Worm (Caenorhabditis elegans) whole organism, L1 larva: ENCODE results near the gene T28C6.10.

ENCODE experiments used
- C04F5.9 ChIP-seq: sonication (generic microtip); optimal IDR thresholded peaks from 2 replicates; lab custom pipeline; 2016; ENCODE audit warnings: missing genetic modification characterization, missing compliant biosample characterization
- aha-1 ChIP-seq: fragments of 150-350 bp; optimal IDR thresholded peaks from 2 replicates; lab custom pipeline; 2014; ENCODE audit warnings: missing biosample characterization, missing genetic modification characterization
- aly-2 ChIP-seq: fragments of 150-350 bp; optimal IDR thresholded peaks from 2 replicates; lab custom pipeline; 2014; ENCODE audit warnings: missing biosample characterization, missing genetic modification characterization
- ama-1 ChIP-seq: fragments of 150-350 bp; optimal IDR thresholded peaks from 2 replicates; lab custom pipeline; 2014
- blmp-1 ChIP-seq: fragments of 150-350 bp; optimal IDR thresholded peaks from 2 replicates; lab custom pipeline; 2014; ENCODE audit warnings: missing biosample characterization, missing genetic modification characterization
- ceh-8 ChIP-seq: fragments of 200-800 bp; sonication (Bioruptor generic); optimal IDR thresholded peaks from 2 replicates; lab custom pipeline; 2018; ENCODE audit warnings: mild to moderate bottlenecking, missing genetic modification characterization, moderate library complexity, missing compliant biosample characterization
- ceh-82 ChIP-seq, 3 experiments: fragments of 150-350 bp in 1 of 3; sonication (generic microtip) in 2 of 3; optimal IDR thresholded peaks; 2 replicates each; lab custom pipeline; 2014 to 2017; ENCODE audit warnings: missing biosample characterization in 3 of 3, missing genetic modification characterization in 3 of 3
- ceh-90 ChIP-seq: sonication (generic microtip); optimal IDR thresholded peaks from 2 replicates; lab custom pipeline; 2016; ENCODE audit warnings: missing genetic modification characterization, missing compliant biosample characterization
- dpl-1 ChIP-seq, 3 experiments: fragments of 150-350 bp in 2 of 3; sonication (generic microtip) in 1 of 3; optimal IDR thresholded peaks; 2 replicates each; lab custom pipeline; 2014 to 2017; ENCODE audit warnings: missing biosample characterization in 3 of 3, missing genetic modification characterization in 3 of 3, missing genetic modification reagents in 3 of 3
- efl-1 ChIP-seq, 4 experiments: fragments of 150-350 bp; optimal IDR thresholded peaks in 3 of 4; peaks in 1 of 4; 1 replicate in 1 of 4; 2 replicates in 3 of 4; lab custom pipeline; 2014; ENCODE audit warnings: missing biosample characterization in 2 of 4, missing genetic modification characterization in 2 of 4, missing genetic modification reagents in 2 of 4
- egl-13 ChIP-seq: sonication (generic microtip); optimal IDR thresholded peaks from 2 replicates; lab custom pipeline; 2016; ENCODE audit warnings: missing genotype, missing genetic modification reagents, missing genetic modification characterization, missing compliant biosample characterization
- elt-2 ChIP-seq: sonication (generic microtip); optimal IDR thresholded peaks from 2 replicates; lab custom pipeline; 2016; ENCODE audit warnings: missing genetic modification characterization, mild to moderate bottlenecking, inconsistent platforms, missing compliant biosample characterization, missing genetic modification reagents
- elt-3 ChIP-seq, 6 experiments: fragments of 150-350 bp in 1 of 6; sonication (generic microtip); optimal IDR thresholded peaks; 2 replicates each; lab custom pipeline; 2017 to 2018; ENCODE audit warnings: missing biosample characterization in 6 of 6, missing genetic modification characterization in 6 of 6, inconsistent platforms in 1 of 6
- fkh-10 ChIP-seq: sonication (generic microtip); optimal IDR thresholded peaks from 2 replicates; lab custom pipeline; 2017; ENCODE audit warnings: missing biosample characterization, missing genetic modification reagents, missing genetic modification characterization
- fos-1 ChIP-seq: fragments of 150-350 bp; optimal IDR thresholded peaks from 2 replicates; lab custom pipeline; 2014; ENCODE audit warnings: missing biosample characterization, missing genetic modification characterization
- grh-1 ChIP-seq: fragments of 200-800 bp; sonication (Bioruptor generic); IDR thresholded peaks from 2 replicates; pipeline ENCODE4 v1.3.6; 2022; ENCODE audit warnings: missing genetic modification reagents, missing genetic modification characterization, missing compliant biosample characterization
- hlh-17 ChIP-seq: fragments of 200-800 bp; sonication (Bioruptor generic); optimal IDR thresholded peaks from 2 replicates; lab custom pipeline; 2018; ENCODE audit warnings: missing genetic modification characterization, mild to moderate bottlenecking, missing compliant biosample characterization, moderate library complexity, borderline replicate concordance
- hpl-2 ChIP-seq: fragments of 150-350 bp; optimal IDR thresholded peaks from 2 replicates; lab custom pipeline; 2014; ENCODE audit warnings: missing biosample characterization, missing genetic modification reagents, missing genetic modification characterization
- isw-1 ChIP-seq: fragments of 200-800 bp; sonication (Bioruptor generic); IDR thresholded peaks from 2 replicates; pipeline ENCODE4 v1.3.6; 2022; ENCODE audit warnings: missing genetic modification characterization, missing compliant biosample characterization
- lin-13 ChIP-seq: fragments of 150-350 bp; optimal IDR thresholded peaks from 2 replicates; lab custom pipeline; 2014; ENCODE audit warnings: missing biosample characterization, missing genetic modification reagents, missing genetic modification characterization
- lin-14 ChIP-seq: fragments of 200-800 bp; sonication (Bioruptor generic); optimal IDR thresholded peaks from 2 replicates; lab custom pipeline; 2018; ENCODE audit warnings: mild to moderate bottlenecking, missing genetic modification characterization, moderate library complexity, missing compliant biosample characterization
- lin-15B ChIP-seq: fragments of 150-350 bp; sonication (generic microtip); optimal IDR thresholded peaks from 3 replicates; lab custom pipeline; 2014; ENCODE audit warnings: missing biosample characterization, missing genetic modification characterization
- lin-35 ChIP-seq, 2 experiments: fragments of 150-350 bp; optimal IDR thresholded peaks; 2 replicates each; lab custom pipeline; 2014; ENCODE audit warnings: missing biosample characterization in 2 of 2, missing genetic modification characterization in 2 of 2, missing genetic modification reagents in 2 of 2
- mdl-1 ChIP-seq, 2 experiments: fragments of 150-350 bp; optimal IDR thresholded peaks; 2 replicates each; lab custom pipeline; 2014 to 2017; ENCODE audit warnings: missing biosample characterization in 2 of 2, missing genetic modification characterization in 2 of 2, inconsistent platforms in 1 of 2
- mep-1 ChIP-seq: fragments of 150-350 bp; optimal IDR thresholded peaks from 2 replicates; lab custom pipeline; 2014; ENCODE audit warnings: missing biosample characterization, missing genetic modification characterization
- nhr-12 ChIP-seq: sonication (generic microtip); optimal IDR thresholded peaks from 2 replicates; lab custom pipeline; 2017; ENCODE audit warnings: missing biosample characterization, missing genetic modification characterization
- nhr-19 ChIP-seq: fragments of 200-800 bp; sonication (Bioruptor generic); conservative IDR thresholded peaks from 2 replicates; pipeline ENCODE4 v1.3.6; 2022; ENCODE audit warnings: missing genetic modification characterization, missing compliant biosample characterization
- nhr-20 ChIP-seq: sonication (generic microtip); optimal IDR thresholded peaks from 2 replicates; lab custom pipeline; 2016; ENCODE audit warnings: mild to moderate bottlenecking, missing genetic modification characterization, missing compliant biosample characterization
- nhr-47 ChIP-seq: sonication (generic microtip); optimal IDR thresholded peaks from 2 replicates; lab custom pipeline; 2016; ENCODE audit warnings: mild to moderate bottlenecking, missing genetic modification characterization, moderate library complexity, missing compliant biosample characterization
- nhr-71 ChIP-seq: sonication (generic microtip); optimal IDR thresholded peaks from 2 replicates; lab custom pipeline; 2016; ENCODE audit warnings: mild to moderate bottlenecking, missing genetic modification characterization, moderate library complexity, missing compliant biosample characterization
- nhr-77 ChIP-seq: fragments of 150-350 bp; optimal IDR thresholded peaks from 2 replicates; lab custom pipeline; 2014; ENCODE audit warnings: missing biosample characterization, missing genetic modification characterization
- nhr-85 ChIP-seq: sonication (generic microtip); peaks from one replicate; lab custom pipeline; 2016; ENCODE audit warnings: missing genetic modification characterization, inconsistent platforms, missing compliant biosample characterization
- nhr-90 ChIP-seq: sonication (generic microtip); optimal IDR thresholded peaks from 2 replicates; lab custom pipeline; 2016; ENCODE audit warnings: mild to moderate bottlenecking, missing genetic modification characterization, missing compliant biosample characterization; ENCODE audit not compliant: poor library complexity
- pqm-1 ChIP-seq: sonication (generic microtip); optimal IDR thresholded peaks from 3 replicates; lab custom pipeline; 2017; ENCODE audit warnings: missing biosample characterization, missing genetic modification characterization
- rnt-1 ChIP-seq: sonication (generic microtip); optimal IDR thresholded peaks from 2 replicates; lab custom pipeline; 2016; ENCODE audit warnings: mild to moderate bottlenecking, missing genetic modification characterization, moderate library complexity, missing compliant biosample characterization
- skn-1 ChIP-seq: fragments of 150-350 bp; optimal IDR thresholded peaks from 2 replicates; lab custom pipeline; 2014; ENCODE audit warnings: missing biosample characterization, missing genetic modification characterization
- snpc-4 ChIP-seq: fragments of 150-350 bp; optimal IDR thresholded peaks from 2 replicates; lab custom pipeline; 2014; ENCODE audit warnings: missing biosample characterization, missing genetic modification characterization
- snu-23 ChIP-seq: sonication (generic microtip); optimal IDR thresholded peaks from 2 replicates; lab custom pipeline; 2016; ENCODE audit warnings: missing genetic modification characterization, missing compliant biosample characterization
- sup-37 ChIP-seq: fragments of 200-800 bp; sonication (Bioruptor generic); optimal IDR thresholded peaks from 2 replicates; lab custom pipeline; 2018; ENCODE audit warnings: mild to moderate bottlenecking, missing genetic modification characterization, missing compliant biosample characterization
- swsn-7 ChIP-seq: sonication (generic microtip); optimal IDR thresholded peaks from 2 replicates; lab custom pipeline; 2016; ENCODE audit warnings: missing genetic modification characterization, missing compliant biosample characterization
- tlp-1 ChIP-seq: fragments of 150-350 bp; optimal IDR thresholded peaks from 2 replicates; lab custom pipeline; 2014; ENCODE audit warnings: missing biosample characterization, missing genetic modification characterization
- unc-86 ChIP-seq: sonication (generic microtip); optimal IDR thresholded peaks from 2 replicates; lab custom pipeline; 2016; ENCODE audit warnings: missing genetic modification characterization, missing compliant biosample characterization
- vab-15 ChIP-seq: sonication (generic microtip); optimal IDR thresholded peaks from 2 replicates; lab custom pipeline; 2017; ENCODE audit warnings: missing genotype, mild to moderate bottlenecking, missing genetic modification characterization, missing compliant biosample characterization
- xbp-1 ChIP-seq: sonication (generic microtip); optimal IDR thresholded peaks from 2 replicates; lab custom pipeline; 2016; ENCODE audit warnings: missing genetic modification characterization, missing compliant biosample characterization
- ztf-11 ChIP-seq, 2 experiments: sonication (generic microtip); optimal IDR thresholded peaks; 2 replicates each; lab custom pipeline; 2016 to 2017; ENCODE audit warnings: missing genetic modification characterization in 2 of 2, missing biosample characterization in 1 of 2, missing compliant biosample characterization in 1 of 2

The T28C6.10 gene

DNA sequence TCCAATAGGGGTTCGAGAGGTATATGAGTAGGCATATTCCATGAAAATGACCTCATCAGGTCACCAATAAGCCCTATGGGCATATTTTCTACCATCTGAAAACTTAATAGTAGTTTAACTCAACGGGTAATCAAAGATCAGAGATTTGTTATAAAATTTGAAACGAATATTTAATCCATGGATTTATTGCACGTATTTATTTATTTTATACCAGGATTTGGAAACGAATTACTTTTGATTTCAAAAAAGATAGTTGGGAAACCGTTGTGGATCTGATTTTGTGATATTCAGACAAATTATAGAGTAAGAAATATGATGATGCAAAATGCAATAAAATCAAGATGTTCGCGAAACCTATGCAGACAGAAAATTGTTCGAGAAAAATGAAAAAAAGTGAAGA lies 24.9 kb upstream of the T28C6.10 start, which contains the start of gene C33D9.3:
C33D9.3 (minus strand) TSS at position 101 of the 400 bp plus-strand sequence.
- TF ChIP-seq nhr-12 (tag; lab: Kevin White, UChicago) (no peak), sup-37 (no peak), tlp-1 (tag; lab: Kevin White, UChicago) (no peak), nhr-77 (no peak), unc-86 (tag; lab: Kevin White, UChicago) (no peak), hpl-2 (GFP tag; lab: Kevin White, UChicago) (no peak), ama-1 (lab: Kevin White, UChicago) (no peak), grh-1 (no peak), dpl-1 (GFP tag; optimal IDR thresholded peaks at IDR 0.05; lab: Kevin White, UChicago) (no peak), vab-15 (tag; lab: Kevin White, UChicago) (no peak), ceh-82 (tag; optimal IDR thresholded peaks at IDR 0.05; lab: Kevin White, UChicago) (no peak), isw-1 (no peak), nhr-20 (tag; lab: Kevin White, UChicago) (no peak), fos-1 (no peak), aha-1 (tag; lab: Kevin White, UChicago) (no peak), snpc-4 (tag; lab: Kevin White, UChicago) (no peak)

DNA sequence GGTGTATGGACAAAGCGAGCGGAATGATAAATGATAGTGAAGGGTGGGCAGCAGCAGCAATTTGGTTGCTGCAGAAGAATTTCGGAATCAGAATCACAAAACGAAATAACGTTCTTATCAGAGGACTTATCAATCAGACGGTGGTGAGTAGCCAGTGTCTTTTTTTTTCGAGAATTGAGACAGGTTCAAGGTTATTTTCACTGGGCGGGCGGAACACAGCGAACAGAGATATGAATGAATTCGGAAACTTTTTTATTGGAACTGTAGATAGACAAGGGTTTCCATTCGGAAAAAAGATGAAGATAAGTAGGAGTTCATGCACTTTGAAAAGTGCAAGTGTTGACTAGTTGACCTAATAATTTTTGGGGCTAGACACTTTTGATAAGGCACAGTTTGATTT lies 24.5 kb upstream of the T28C6.10 start:
- peak; percentile 71 for TF ChIP-seq blmp-1 (tag; lab: Kevin White, UChicago)
- no peak for TF ChIP-seq nhr-19 (GFP tag; lab: Robert Waterston, UW)
- TF ChIP-seq fkh-10 (GFP tag; lab: Kevin White, UChicago) = no peak
- no peak for TF ChIP-seq pqm-1
- no peak for TF ChIP-seq nhr-71 (tag; lab: Kevin White, UChicago)
- no peak for TF ChIP-seq ceh-90 (tag; lab: Kevin White, UChicago)
- TF ChIP-seq lin-15B (tag; lab: Kevin White, UChicago) = no peak
- no peak for TF ChIP-seq nhr-77
- no peak for TF ChIP-seq C04F5.9 (tag; lab: Kevin White, UChicago)
- TF ChIP-seq skn-1 (tag; lab: Kevin White, UChicago) = no peak
- no peak for TF ChIP-seq ceh-8 (GFP tag; lab: Kevin White, UChicago)
- peak; percentile 56 for TF ChIP-seq lin-14
- peak in 4 of 6 experiments; percentile 36 to 87 (median 82) for TF ChIP-seq elt-3 (tag; optimal IDR thresholded peaks at IDR 0.05; lab: Kevin White, UChicago)
- TF ChIP-seq efl-1 (optimal IDR thresholded peaks at IDR 0.05; lab: Kevin White, UChicago) = no peak
- peak in 1 of 2 experiments; percentile 17 for TF ChIP-seq efl-1 (GFP tag; optimal IDR thresholded peaks at IDR 0.05 in 1 of 2; lab: Kevin White, UChicago)
- no peak for TF ChIP-seq ceh-82 (tag; optimal IDR thresholded peaks at IDR 0.05; lab: Kevin White, UChicago)

DNA sequence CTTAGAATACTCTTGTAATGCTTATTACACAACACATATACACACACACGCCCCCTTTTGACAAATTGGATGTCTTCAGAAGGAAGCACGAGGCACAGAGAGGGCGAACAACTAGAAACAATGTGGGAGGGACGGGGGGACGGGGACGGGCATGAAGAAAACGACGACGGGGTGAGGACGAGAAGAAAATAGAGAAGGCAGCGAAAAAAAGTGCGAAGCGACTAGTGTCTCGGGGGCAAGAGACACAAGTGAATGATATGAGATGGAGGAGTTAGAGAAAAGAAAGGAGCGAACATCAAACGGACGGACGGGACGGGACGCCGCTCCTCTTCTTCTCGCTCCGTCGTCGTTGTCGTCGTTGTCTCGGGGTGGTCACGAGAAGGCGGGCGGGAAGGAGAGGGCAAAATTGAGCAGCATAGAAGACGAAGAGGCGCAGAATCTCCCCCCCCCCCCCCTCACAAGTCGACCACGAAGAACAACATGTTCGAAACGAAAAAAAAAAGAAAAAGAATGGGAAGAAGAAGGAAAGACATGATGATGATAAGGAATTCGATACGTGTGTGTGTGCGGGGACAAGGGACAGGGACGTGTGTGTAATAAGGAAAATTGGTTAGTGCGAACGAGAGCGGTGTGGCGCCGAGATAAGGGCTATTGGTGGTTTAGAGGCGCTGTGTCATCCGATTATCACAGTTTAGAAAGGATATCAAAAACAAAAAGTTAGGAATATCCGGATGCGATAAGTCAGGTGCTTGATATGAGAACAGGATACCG lies 22.7 kb upstream of the T28C6.10 start:
- TF ChIP-seq lin-35 (GFP tag; optimal IDR thresholded peaks at IDR 0.05; lab: Kevin White, UChicago) = peak; percentile 46 to 50
- TF ChIP-seq xbp-1 (tag; lab: Kevin White, UChicago) = peak; percentile 13
- peak; percentile 76 for TF ChIP-seq nhr-71 (tag; lab: Kevin White, UChicago)
- peak; percentile 46 for TF ChIP-seq nhr-90
- peak in 1 of 2 experiments; percentile 57 for TF ChIP-seq mdl-1 (tag; optimal IDR thresholded peaks at IDR 0.05; lab: Kevin White, UChicago)
- peak; percentile 65 for TF ChIP-seq nhr-20 (tag; lab: Kevin White, UChicago)
- peak; percentile 16 for TF ChIP-seq elt-2 (tag; lab: Kevin White, UChicago)
- TF ChIP-seq unc-86 (tag; lab: Kevin White, UChicago) = no peak
- peak in 1 of 2 experiments; percentile 24 for TF ChIP-seq ztf-11 (tag; optimal IDR thresholded peaks at IDR 0.05; lab: Kevin White, UChicago)
- peak; percentile 8 for TF ChIP-seq rnt-1 (tag; lab: Kevin White, UChicago)
- TF ChIP-seq egl-13 (tag; lab: Kevin White, UChicago) = no peak
- no peak for TF ChIP-seq grh-1
- peak in 1 of 3 experiments; percentile 11 for TF ChIP-seq dpl-1 (GFP tag; optimal IDR thresholded peaks at IDR 0.05; lab: Kevin White, UChicago)
- peak; percentile 11; the same call in 1 of the 2 replicates for TF ChIP-seq isw-1
- peak; percentile 92 for TF ChIP-seq nhr-85 (tag; lab: Kevin White, UChicago)
- TF ChIP-seq hlh-17 = no peak
- peak; percentile 38 for TF ChIP-seq mep-1 (tag; lab: Kevin White, UChicago)
- peak; percentile 24 for TF ChIP-seq swsn-7 (tag; lab: Kevin White, UChicago)
- peak; percentile 60 for TF ChIP-seq blmp-1 (tag; lab: Kevin White, UChicago)
- peak; percentile 72 for TF ChIP-seq fkh-10 (GFP tag; lab: Kevin White, UChicago)
- TF ChIP-seq lin-14 = peak; percentile 99
- no peak for TF ChIP-seq ceh-90 (tag; lab: Kevin White, UChicago)
- TF ChIP-seq skn-1 (tag; lab: Kevin White, UChicago) = peak; percentile 16
- TF ChIP-seq snu-23 (GFP tag; lab: Kevin White, UChicago) = peak; percentile 59
- peak; percentile 59 for TF ChIP-seq nhr-47 (tag; lab: Kevin White, UChicago)
- TF ChIP-seq lin-13 (GFP tag; lab: Kevin White, UChicago) = no peak
- no peak for TF ChIP-seq aly-2 (tag; lab: Kevin White, UChicago)
- peak in 2 of 3 experiments; percentile 11 to 50 for TF ChIP-seq ceh-82 (tag; optimal IDR thresholded peaks at IDR 0.05; lab: Kevin White, UChicago)
- TF ChIP-seq elt-3 (tag; optimal IDR thresholded peaks at IDR 0.05; lab: Kevin White, UChicago) = peak in 2 of 6 experiments; percentile 10 to 53
